Fruit fly (Drosophila melanogaster) whole organism, embryonic: Measurements from ENCODE around the gene Pep.

Source experiments
- Aef1 ChIP-seq: fragments of 200-800 bp; sonication (Bioruptor generic); IDR thresholded peaks from 3 replicates; pipeline ENCODE4 v1.3.6; 2022; ENCODE audit warnings: missing biosample characterization, missing genetic modification characterization
- Atf-2 ChIP-seq: fragments of 200-800 bp; sonication (Bioruptor generic); optimal IDR thresholded peaks from 2 replicates; lab custom pipeline; 2016; ENCODE audit warnings: missing biosample characterization, missing genetic modification characterization
- C15 ChIP-seq: fragments of 200-800 bp; sonication (Bioruptor generic); IDR thresholded peaks from 3 replicates; pipeline ENCODE4 v1.3.6; 2022; ENCODE audit warnings: missing biosample characterization, missing genetic modification characterization
- CG10321 ChIP-seq: fragments of 200-800 bp; sonication (Bioruptor generic); IDR thresholded peaks from 2 replicates; pipeline ENCODE4 v1.3.6; 2022; ENCODE audit warnings: missing biosample characterization, missing genetic modification characterization
- CG11398 ChIP-seq: fragments of 200-800 bp; sonication (Bioruptor generic); optimal IDR thresholded peaks from 2 replicates; lab custom pipeline; 2016; ENCODE audit warnings: missing biosample characterization, missing genetic modification characterization
- CG12155 ChIP-seq: fragments of 200-800 bp; sonication (Bioruptor generic); optimal IDR thresholded peaks from 3 replicates; lab custom pipeline; 2016; ENCODE audit warnings: missing biosample characterization, missing genetic modification characterization
- CG12769 ChIP-seq: fragments of 200-800 bp; sonication (Bioruptor generic); optimal IDR thresholded peaks from 2 replicates; lab custom pipeline; 2019; ENCODE audit warnings: missing biosample characterization, mild to moderate bottlenecking, missing genetic modification characterization, moderate library complexity
- CG13287 ChIP-seq: fragments of 200-800 bp; sonication (Bioruptor generic); IDR thresholded peaks from 2 replicates; pipeline ENCODE4 v1.3.6; 2022; ENCODE audit warnings: missing biosample characterization, missing genetic modification characterization; ENCODE audit not compliant: partially characterized antibody
- CG14860 ChIP-seq: fragments of 200-800 bp; sonication (Bioruptor generic); IDR thresholded peaks from 3 replicates; pipeline ENCODE4 v1.3.6; 2022; ENCODE audit warnings: missing biosample characterization, missing genetic modification characterization; ENCODE audit not compliant: partially characterized antibody
- CG16813 ChIP-seq: fragments of 200-800 bp; sonication (Bioruptor generic); IDR thresholded peaks from 3 replicates; pipeline ENCODE4 v1.3.6; 2022; ENCODE audit warnings: missing biosample characterization, missing genetic modification characterization; ENCODE audit not compliant: partially characterized antibody
- CG17361 ChIP-seq: fragments of 200-800 bp; sonication (Bioruptor generic); IDR thresholded peaks from 3 replicates; pipeline ENCODE4 v1.3.6; 2022; ENCODE audit warnings: missing biosample characterization, missing genetic modification characterization
- CG1832 ChIP-seq: fragments of 200-800 bp; sonication (Bioruptor generic); optimal IDR thresholded peaks from 2 replicates; lab custom pipeline; 2017; ENCODE audit warnings: missing biosample characterization, mild to moderate bottlenecking, missing genetic modification characterization, inconsistent platforms
- CG18476 ChIP-seq: fragments of 200-800 bp; sonication (Bioruptor generic); optimal IDR thresholded peaks from 2 replicates; lab custom pipeline; 2016; ENCODE audit warnings: missing biosample characterization, mild to moderate bottlenecking, missing genetic modification characterization
- CG18764 ChIP-seq: fragments of 200-800 bp; sonication (Bioruptor generic); optimal IDR thresholded peaks from 3 replicates; lab custom pipeline; 2016; ENCODE audit warnings: missing biosample characterization, missing genetic modification characterization
- CG2199 ChIP-seq: fragments of 200-800 bp; sonication (Bioruptor generic); IDR thresholded peaks from 3 replicates; pipeline ENCODE4 v1.3.6; 2022; ENCODE audit warnings: missing biosample characterization, missing genetic modification characterization
- CG2712 ChIP-seq: fragments of 200-800 bp; optimal IDR thresholded peaks from 3 replicates; lab custom pipeline; 2019; ENCODE audit warnings: missing biosample characterization, mild to moderate bottlenecking, missing genetic modification characterization, moderate library complexity
- CG34376 ChIP-seq: fragments of 200-800 bp; sonication (Bioruptor generic); optimal IDR thresholded peaks from 2 replicates; lab custom pipeline; 2018; ENCODE audit warnings: missing biosample characterization, mild to moderate bottlenecking, missing genetic modification characterization
- CG3847 ChIP-seq: fragments of 200-800 bp; sonication (Bioruptor generic); IDR thresholded peaks from 2 replicates; pipeline ENCODE4 v1.3.6; 2022; ENCODE audit warnings: missing biosample characterization, missing genetic modification characterization
- CG4820 ChIP-seq: fragments of 200-800 bp; sonication (Bioruptor generic); optimal IDR thresholded peaks from 3 replicates; lab custom pipeline; 2016; ENCODE audit warnings: missing biosample characterization, missing genetic modification characterization
- CG9609 ChIP-seq: fragments of 200-800 bp; sonication (Bioruptor generic); optimal IDR thresholded peaks from 3 replicates; lab custom pipeline; 2016; ENCODE audit warnings: missing biosample characterization, missing genetic modification characterization
- Dfd ChIP-seq, 2 experiments: fragments of >200 bp; optimal IDR thresholded peaks; 2 replicates each; lab custom pipeline; 2017; ENCODE audit warnings: missing biosample characterization in 2 of 2, missing genetic modification characterization in 2 of 2
- Dip2 ChIP-seq: fragments of 200-800 bp; sonication (Bioruptor generic); IDR thresholded peaks from 2 replicates; pipeline ENCODE4 v1.3.6; 2022; ENCODE audit warnings: missing biosample characterization, missing genetic modification characterization
- HLHmδ ChIP-seq: fragments of 200-800 bp; sonication (Bioruptor generic); optimal IDR thresholded peaks from 2 replicates; lab custom pipeline; 2018; ENCODE audit warnings: missing biosample characterization, mild to moderate bottlenecking, missing genetic modification characterization, moderate library complexity
- Hr39 ChIP-seq: fragments of >200 bp; optimal IDR thresholded peaks from 2 replicates; lab custom pipeline; 2017
- NFAT ChIP-seq: fragments of 200-800 bp; sonication (Bioruptor generic); IDR thresholded peaks from 2 replicates; pipeline ENCODE4 v1.3.6; 2022; ENCODE audit warnings: missing biosample characterization, missing genetic modification characterization
- Nf-YB ChIP-seq: fragments of 200-800 bp; sonication (Bioruptor generic); optimal IDR thresholded peaks from 3 replicates; lab custom pipeline; 2019; ENCODE audit warnings: missing biosample characterization, mild to moderate bottlenecking, missing genetic modification characterization, moderate library complexity
- NfI ChIP-seq: fragments of 200-800 bp; sonication (Bioruptor generic); optimal IDR thresholded peaks from 3 replicates; lab custom pipeline; 2018; ENCODE audit warnings: missing biosample characterization, mild to moderate bottlenecking, missing genetic modification characterization, moderate library complexity
- Rfx ChIP-seq: fragments of 200-800 bp; sonication (Bioruptor generic); IDR thresholded peaks from 2 replicates; pipeline ENCODE4 v1.3.6; 2022; ENCODE audit warnings: missing biosample characterization, missing genetic modification characterization
- TFAM ChIP-seq: fragments of 200-800 bp; sonication (Bioruptor generic); optimal IDR thresholded peaks from 2 replicates; lab custom pipeline; 2017; ENCODE audit warnings: missing biosample characterization, missing genetic modification characterization, inconsistent platforms
- al ChIP-seq: fragments of 200-800 bp; sonication (Bioruptor generic); IDR thresholded peaks from 2 replicates; pipeline ENCODE4 v1.3.6; 2022; ENCODE audit warnings: missing biosample characterization, missing genetic modification characterization
- bsh ChIP-seq, 2 experiments: fragments of 200-800 bp; sonication (Bioruptor generic); optimal IDR thresholded peaks; 2 replicates each; lab custom pipeline; 2017 to 2018; ENCODE audit warnings: mild to moderate bottlenecking in 2 of 2, missing biosample characterization in 2 of 2, missing genetic modification characterization in 2 of 2, moderate library complexity in 1 of 2
- cas ChIP-seq: fragments of 200-800 bp; sonication (Bioruptor generic); IDR thresholded peaks from 2 replicates; pipeline ENCODE4 v1.3.6; 2022; ENCODE audit warnings: missing biosample characterization, missing genetic modification characterization
- chn ChIP-seq: fragments of 200-800 bp; sonication (Bioruptor generic); optimal IDR thresholded peaks from 2 replicates; lab custom pipeline; 2016; ENCODE audit warnings: missing biosample characterization, missing genetic modification characterization
- ci ChIP-seq: fragments of 200-800 bp; sonication (Bioruptor generic); IDR thresholded peaks from 3 replicates; pipeline ENCODE4 v1.3.6; 2022; ENCODE audit warnings: missing biosample characterization, missing genetic modification characterization
- corto ChIP-seq: fragments of 200-800 bp; sonication (Bioruptor generic); optimal IDR thresholded peaks from 2 replicates; lab custom pipeline; 2016; ENCODE audit warnings: missing biosample characterization, mild to moderate bottlenecking, missing genetic modification characterization, moderate library complexity
- dmrt99B ChIP-seq: fragments of 200-800 bp; sonication (Bioruptor generic); optimal IDR thresholded peaks from 2 replicates; lab custom pipeline; 2018; ENCODE audit warnings: missing biosample characterization, mild to moderate bottlenecking, missing genetic modification characterization, moderate library complexity
- eyg ChIP-seq: fragments of 200-800 bp; sonication (Bioruptor generic); optimal IDR thresholded peaks from 3 replicates; lab custom pipeline; 2016; ENCODE audit warnings: missing biosample characterization, missing genetic modification characterization
- fd102C ChIP-seq: fragments of 200-800 bp; sonication (Bioruptor generic); optimal IDR thresholded peaks from 2 replicates; lab custom pipeline; 2018; ENCODE audit warnings: missing biosample characterization, mild to moderate bottlenecking, missing genetic modification characterization, moderate library complexity
- ftz-f1 ChIP-seq: fragments of 200-800 bp; sonication (Bioruptor generic); optimal IDR thresholded peaks from 2 replicates; lab custom pipeline; 2016; ENCODE audit warnings: missing biosample characterization, missing genetic modification characterization
- gcm ChIP-seq: fragments of 200-800 bp; sonication (Bioruptor generic); optimal IDR thresholded peaks from 2 replicates; lab custom pipeline; 2019; ENCODE audit warnings: missing biosample characterization, mild to moderate bottlenecking, missing genetic modification characterization, moderate library complexity
- gcm2 ChIP-seq: fragments of 200-800 bp; sonication (Bioruptor generic); optimal IDR thresholded peaks from 2 replicates; lab custom pipeline; 2016; ENCODE audit warnings: missing biosample characterization, missing genetic modification characterization
- grau ChIP-seq: fragments of 200-800 bp; optimal IDR thresholded peaks from 3 replicates; lab custom pipeline; 2019; ENCODE audit warnings: missing biosample characterization, mild to moderate bottlenecking, missing genetic modification characterization, moderate library complexity
- gt ChIP-seq: fragments of 200-800 bp; sonication (Bioruptor generic); IDR thresholded peaks from 2 replicates; pipeline ENCODE4 v1.3.6; 2022; ENCODE audit warnings: missing biosample characterization, missing genetic modification characterization
- lov ChIP-seq, 2 experiments: fragments of 200-800 bp in 1 of 2; fragments of >200 bp in 1 of 2; sonication (Bioruptor generic) in 1 of 2; IDR thresholded peaks in 1 of 2; optimal IDR thresholded peaks in 1 of 2; 2 replicates in 1 of 2; 3 replicates in 1 of 2; pipeline versions ENCODE4 v1.3.6 to Lab custom; 2017 to 2022; ENCODE audit warnings: missing biosample characterization in 1 of 2, missing genetic modification characterization in 1 of 2
- nmo ChIP-seq: fragments of 200-800 bp; sonication (Bioruptor generic); optimal IDR thresholded peaks from 2 replicates; lab custom pipeline; 2018; ENCODE audit warnings: missing biosample characterization, mild to moderate bottlenecking, missing genetic modification characterization, moderate library complexity
- pita ChIP-seq: fragments of 200-800 bp; sonication (Bioruptor generic); optimal IDR thresholded peaks from 2 replicates; lab custom pipeline; 2017; ENCODE audit warnings: missing biosample characterization, mild to moderate bottlenecking, missing genetic modification characterization
- slp2 ChIP-seq: fragments of 200-800 bp; sonication (Bioruptor generic); optimal IDR thresholded peaks from 2 replicates; lab custom pipeline; 2016; ENCODE audit warnings: missing biosample characterization, missing genetic modification characterization
- ssp ChIP-seq: fragments of 200-800 bp; sonication (Bioruptor generic); IDR thresholded peaks from 2 replicates; pipeline ENCODE4 v1.3.6; 2022; ENCODE audit warnings: missing biosample characterization, missing genetic modification characterization
- tll ChIP-seq, 2 experiments: fragments of 200-800 bp in 1 of 2; fragments of >200 bp in 1 of 2; sonication (Bioruptor generic) in 1 of 2; optimal IDR thresholded peaks; 2 replicates each; lab custom pipeline; 2017 to 2019; ENCODE audit warnings: missing biosample characterization in 2 of 2, missing genetic modification characterization in 2 of 2, mild to moderate bottlenecking in 1 of 2, moderate library complexity in 1 of 2

Gene Pep

DNA sequence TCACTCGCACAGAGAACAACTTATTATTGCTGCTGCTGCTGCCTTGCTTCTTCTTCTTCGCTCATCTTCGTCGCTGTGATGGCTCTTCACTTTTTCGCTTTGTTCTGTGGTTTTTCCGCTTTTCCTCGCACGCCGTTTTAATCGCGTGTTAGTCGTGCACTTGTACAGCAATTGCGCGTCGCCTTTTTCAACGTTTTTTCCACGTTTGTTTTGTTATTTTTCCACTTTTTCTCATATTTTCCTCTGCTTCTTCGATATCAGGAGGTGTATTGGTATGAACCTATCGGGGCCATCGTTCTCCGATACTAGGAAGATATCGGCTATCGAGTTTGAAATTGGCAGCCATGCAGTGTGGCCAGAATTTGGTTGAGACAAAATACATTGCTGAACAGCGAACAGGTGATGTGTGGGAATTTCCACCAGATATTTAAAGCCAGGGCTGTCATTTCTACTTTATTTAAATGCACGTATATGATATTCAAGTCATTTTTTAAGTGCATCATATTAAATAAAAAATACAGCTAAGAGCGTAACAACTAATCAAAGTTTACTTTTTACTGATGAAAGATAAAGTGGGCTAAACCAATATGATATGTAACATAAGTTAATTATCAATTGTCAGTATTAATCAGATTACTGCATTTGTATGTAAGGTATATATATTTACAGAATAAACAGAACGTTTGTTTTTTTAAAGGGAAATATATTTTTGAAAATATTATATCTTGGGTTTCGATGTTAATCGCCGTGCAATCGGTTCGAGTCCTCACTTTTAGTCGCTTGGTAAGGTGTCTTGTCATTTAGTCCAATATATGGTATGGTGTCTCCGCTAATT lies 24.3 kb upstream of the Pep start, which contains the start of gene Crtc (continued):
- no peak for TF ChIP-seq Aef1
- no peak for TF ChIP-seq tll (GFP tag; optimal IDR thresholded peaks at IDR 0.05; lab: Kevin White, UChicago)
- TF ChIP-seq al (GFP tag; lab: Robert Waterston, UW) = peak; percentile 46
- peak; percentile 51 for TF ChIP-seq CG3847
- no peak for TF ChIP-seq fd102C (GFP tag; lab: Kevin White, UChicago)
- TF ChIP-seq CG18476 (GFP tag; lab: Kevin White, UChicago) = no peak
- TF ChIP-seq Atf-2 (GFP tag; lab: Kevin White, UChicago) = no peak
- no peak for TF ChIP-seq TFAM
- no peak for TF ChIP-seq CG10321 (GFP tag; lab: Robert Waterston, UW)
- TF ChIP-seq Dfd (GFP tag; optimal IDR thresholded peaks at IDR 0.05; lab: Kevin White, UChicago) = no peak
- TF ChIP-seq CG16813 (GFP tag; lab: Robert Waterston, UW) = peak; percentile 74
- TF ChIP-seq NFAT (GFP tag; lab: Robert Waterston, UW) = peak; percentile 77; the same call in 1 of the 2 replicates
- TF ChIP-seq CG12155 (GFP tag; lab: Kevin White, UChicago) = no peak
- peak; percentile 30; the same call in 2 of the 3 replicates for TF ChIP-seq ci (GFP tag; lab: Robert Waterston, UW)
- no peak for TF ChIP-seq CG2199 (GFP tag; lab: Robert Waterston, UW)
- peak; percentile 69 for TF ChIP-seq CG34376 (GFP tag; lab: Kevin White, UChicago)
- TF ChIP-seq slp2 (GFP tag; lab: Kevin White, UChicago) = no peak
- TF ChIP-seq CG14860 = peak; percentile 76
- no peak for TF ChIP-seq CG9609 (GFP tag; lab: Kevin White, UChicago)
- TF ChIP-seq cas = no peak
- TF ChIP-seq HLHmδ = peak; percentile 23
- peak; percentile 38 for TF ChIP-seq CG4820 (GFP tag; lab: Kevin White, UChicago)
- TF ChIP-seq gt (GFP tag; lab: Robert Waterston, UW) = no peak
- no peak for TF ChIP-seq bsh (GFP tag; optimal IDR thresholded peaks at IDR 0.05; lab: Kevin White, UChicago)
- no peak for TF ChIP-seq lov (optimal IDR thresholded peaks at IDR 0.05; lab: Kevin White, UChicago)
- TF ChIP-seq lov (GFP tag; IDR thresholded peaks at IDR 0.05; lab: Robert Waterston, UW) = no peak
- TF ChIP-seq chn (GFP tag; lab: Kevin White, UChicago) = no peak
- no peak for TF ChIP-seq CG11398 (GFP tag; lab: Kevin White, UChicago)
- TF ChIP-seq dmrt99B = no peak
- peak; percentile 72 for TF ChIP-seq CG13287
- no peak for TF ChIP-seq Dip2 (GFP tag; lab: Robert Waterston, UW)
- no peak for TF ChIP-seq CG2712 (tag; lab: Kevin White, UChicago)
- peak; percentile 81 for TF ChIP-seq pita (GFP tag; lab: Kevin White, UChicago)
- no peak for TF ChIP-seq C15
- no peak for TF ChIP-seq Nf-YB (GFP tag; lab: Kevin White, UChicago)
- TF ChIP-seq ftz-f1 (GFP tag; lab: Kevin White, UChicago) = no peak
- no peak for TF ChIP-seq eyg (GFP tag; lab: Kevin White, UChicago)
- TF ChIP-seq NfI (GFP tag; lab: Kevin White, UChicago) = no peak
- no peak for TF ChIP-seq gcm2
- TF ChIP-seq Rfx (GFP tag; lab: Robert Waterston, UW) = no peak
- TF ChIP-seq CG1832 (GFP tag; lab: Kevin White, UChicago) = no peak
- TF ChIP-seq grau (tag; lab: Kevin White, UChicago) = peak; percentile 9
- TF ChIP-seq corto (GFP tag; lab: Kevin White, UChicago) = no peak
- TF ChIP-seq CG17361 = peak; percentile 44; the same call in 1 of the 3 replicates
- peak; percentile 51 for TF ChIP-seq nmo (GFP tag; lab: Kevin White, UChicago)
- no peak for TF ChIP-seq CG12769
- no peak for TF ChIP-seq CG18764 (GFP tag; lab: Kevin White, UChicago)
- TF ChIP-seq gcm = peak; percentile 16
- no peak for TF ChIP-seq ssp
- no peak for TF ChIP-seq Hr39
